Worm (Caenorhabditis elegans) whole organism, mixed stage, embryonic: ENCODE data around the gene str-32.

Source experiments
- bed-3 ChIP-seq: fragments of 200-800 bp; sonication (Bioruptor generic); optimal IDR thresholded peaks from 3 replicates; lab custom pipeline; 2018; ENCODE audit warnings: mild to moderate bottlenecking, missing genetic modification characterization, moderate library complexity, missing compliant biosample characterization
- ceh-39 ChIP-seq: fragments of 150-350 bp; optimal IDR thresholded peaks from 2 replicates; lab custom pipeline; 2014; ENCODE audit warnings: missing biosample characterization, missing genetic modification characterization
- ceh-43 ChIP-seq: fragments of 200-800 bp; sonication (Bioruptor generic); optimal IDR thresholded peaks from 2 replicates; lab custom pipeline; 2018; ENCODE audit warnings: mild to moderate bottlenecking, missing genetic modification characterization, moderate library complexity, missing compliant biosample characterization
- ceh-83 ChIP-seq: fragments of 200-800 bp; sonication (Bioruptor generic); optimal IDR thresholded peaks from 2 replicates; lab custom pipeline; 2018; ENCODE audit warnings: mild to moderate bottlenecking, missing genetic modification characterization, missing compliant biosample characterization
- ces-1 ChIP-seq: fragments of 150-350 bp; optimal IDR thresholded peaks from 2 replicates; lab custom pipeline; 2014; ENCODE audit warnings: missing biosample characterization, missing genetic modification reagents, missing genetic modification characterization
- cnd-1 ChIP-seq: fragments of 200-800 bp; sonication (Bioruptor generic); optimal IDR thresholded peaks from 2 replicates; lab custom pipeline; 2018; ENCODE audit warnings: mild to moderate bottlenecking, missing genetic modification characterization, missing compliant biosample characterization
- elt-1 ChIP-seq: sonication (generic microtip); optimal IDR thresholded peaks from 2 replicates; lab custom pipeline; 2017; ENCODE audit warnings: missing genetic modification characterization, mild to moderate bottlenecking, missing compliant biosample characterization, antibody characterized with exemption, moderate library complexity, borderline replicate concordance; ENCODE audit not compliant: insufficient read depth
- elt-3 ChIP-seq: fragments of 150-350 bp; optimal IDR thresholded peaks from 2 replicates; lab custom pipeline; 2014; ENCODE audit warnings: missing biosample characterization, missing genetic modification characterization
- flh-1 ChIP-seq: fragments of 200-800 bp; sonication (Bioruptor generic); optimal IDR thresholded peaks from 2 replicates; lab custom pipeline; 2018; ENCODE audit warnings: mild to moderate bottlenecking, missing genetic modification characterization, moderate library complexity, missing compliant biosample characterization
- ham-2 ChIP-seq: fragments of 200-800 bp; sonication (Bioruptor generic); optimal IDR thresholded peaks from 2 replicates; lab custom pipeline; 2018; ENCODE audit warnings: mild to moderate bottlenecking, missing genetic modification characterization, missing compliant biosample characterization
- hlh-1 ChIP-seq: fragments of 150-350 bp; optimal IDR thresholded peaks from 2 replicates; lab custom pipeline; 2014; ENCODE audit warnings: missing biosample characterization, missing genetic modification reagents, missing genetic modification characterization
- lin-13 ChIP-seq: fragments of 150-350 bp; optimal IDR thresholded peaks from 2 replicates; lab custom pipeline; 2014; ENCODE audit warnings: missing biosample characterization, missing genetic modification characterization
- lin-32 ChIP-seq: fragments of 200-800 bp; sonication (Bioruptor generic); optimal IDR thresholded peaks from 2 replicates; lab custom pipeline; 2018; ENCODE audit warnings: mild to moderate bottlenecking, missing genetic modification characterization, missing compliant biosample characterization
- lsy-2 ChIP-seq: fragments of 150-350 bp; optimal IDR thresholded peaks from 2 replicates; lab custom pipeline; 2014; ENCODE audit warnings: missing biosample characterization, missing genetic modification characterization
- mab-5 ChIP-seq: fragments of 150-350 bp; optimal IDR thresholded peaks from 2 replicates; lab custom pipeline; 2014; ENCODE audit warnings: missing biosample characterization, missing genetic modification characterization
- mls-2 ChIP-seq: sonication (generic microtip); optimal IDR thresholded peaks from 2 replicates; lab custom pipeline; 2016; ENCODE audit warnings: mild to moderate bottlenecking, missing genetic modification characterization, moderate library complexity, missing compliant biosample characterization
- nhr-2 ChIP-seq: fragments of 150-350 bp; optimal IDR thresholded peaks from 2 replicates; lab custom pipeline; 2014; ENCODE audit warnings: missing biosample characterization, missing genetic modification characterization
- nhr-237 ChIP-seq: fragments of 150-350 bp; optimal IDR thresholded peaks from 2 replicates; lab custom pipeline; 2014; ENCODE audit warnings: missing biosample characterization, missing genetic modification characterization
- nhr-28 ChIP-seq: fragments of 150-350 bp; optimal IDR thresholded peaks from 2 replicates; lab custom pipeline; 2014; ENCODE audit warnings: missing biosample characterization, missing genetic modification characterization
- nhr-76 ChIP-seq: sonication (generic microtip); optimal IDR thresholded peaks from 2 replicates; lab custom pipeline; 2017; ENCODE audit warnings: missing biosample characterization, missing genetic modification characterization
- pha-4 ChIP-seq: fragments of 150-350 bp; optimal IDR thresholded peaks from 2 replicates; lab custom pipeline; 2018; ENCODE audit warnings: missing biosample characterization, missing genetic modification reagents, missing genetic modification characterization
- sem-2 ChIP-seq: fragments of 200-800 bp; sonication (Bioruptor generic); optimal IDR thresholded peaks from 2 replicates; lab custom pipeline; 2018; ENCODE audit warnings: mild to moderate bottlenecking, missing genetic modification characterization, missing compliant biosample characterization
- snpc-4 ChIP-seq: fragments of 150-350 bp; optimal IDR thresholded peaks from 2 replicates; lab custom pipeline; 2014; ENCODE audit warnings: missing biosample characterization, missing genetic modification characterization
- sptf-1 ChIP-seq: sonication (generic microtip); optimal IDR thresholded peaks from 2 replicates; lab custom pipeline; 2017; ENCODE audit warnings: mild to moderate bottlenecking, missing genetic modification characterization, moderate library complexity, missing compliant biosample characterization
- tbx-8 ChIP-seq: fragments of 200-800 bp; sonication (Bioruptor generic); optimal IDR thresholded peaks from 2 replicates; lab custom pipeline; 2018; ENCODE audit warnings: mild to moderate bottlenecking, missing genetic modification characterization, moderate library complexity, missing compliant biosample characterization
- unc-39 ChIP-seq: fragments of 150-350 bp; optimal IDR thresholded peaks from 2 replicates; lab custom pipeline; 2014; ENCODE audit warnings: missing biosample characterization, missing genetic modification characterization
- unc-62 ChIP-seq: fragments of 150-350 bp; optimal IDR thresholded peaks from 2 replicates; lab custom pipeline; 2014; ENCODE audit warnings: missing biosample characterization, missing genetic modification reagents, missing genetic modification characterization
- zip-8 ChIP-seq: fragments of 150-350 bp; optimal IDR thresholded peaks from 2 replicates; lab custom pipeline; 2014; ENCODE audit warnings: missing biosample characterization, missing genetic modification characterization
- ztf-11 ChIP-seq: fragments of 150-350 bp; optimal IDR thresholded peaks from 2 replicates; lab custom pipeline; 2014; ENCODE audit warnings: missing biosample characterization, missing genetic modification characterization

str-32 gene

DNA sequence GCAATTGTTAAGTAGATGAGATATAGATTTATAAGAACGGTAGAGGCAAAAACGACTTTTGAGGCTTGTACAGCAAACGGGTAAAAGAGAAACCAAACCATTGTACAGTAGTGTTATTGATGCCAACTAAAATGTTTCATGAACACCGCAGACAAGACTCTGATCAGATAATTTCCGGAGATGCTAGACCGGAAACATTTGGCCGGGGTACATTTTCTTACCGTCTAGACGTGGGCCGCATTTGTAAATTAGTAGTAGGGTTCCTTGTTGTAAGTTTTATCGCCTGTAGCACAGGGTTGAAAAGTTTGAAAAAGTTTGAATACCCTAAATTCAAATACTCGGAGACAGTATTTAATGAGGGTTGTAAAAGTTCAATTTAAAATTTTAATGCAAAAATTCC is at the start of gene str-32:
Gene str-32 (minus strand): TSS at position 101 of the 400 bp plus-strand sequence.
- TF ChIP-seq lin-32 (GFP tag; lab: Kevin White, UChicago) (no peak), ceh-39 (tag; lab: Kevin White, UChicago) (no peak), nhr-237 (no peak), nhr-28 (tag; lab: Kevin White, UChicago) (no peak), elt-3 (tag; lab: Kevin White, UChicago) (no peak)

ce11 chrV:4929842-4930241 is 48.6 kb upstream of the str-32 start, which contains the start of gene str-205:
str-205 (minus strand) TSS chrV:4929942.
- TF ChIP-seq sem-2 (GFP tag; lab: Kevin White, UChicago), result no peak
- no peak for TF ChIP-seq nhr-237
- TF ChIP-seq ceh-39 (tag; lab: Kevin White, UChicago), result no peak
- TF ChIP-seq hlh-1 (tag; lab: Kevin White, UChicago), result no peak
- TF ChIP-seq sptf-1, result no peak
- TF ChIP-seq zip-8, result no peak
- TF ChIP-seq tbx-8, result no peak
- no peak for TF ChIP-seq ceh-43
- TF ChIP-seq mls-2 (tag; lab: Kevin White, UChicago), result no peak
- TF ChIP-seq pha-4 (tag; lab: Kevin White, UChicago), result no peak
- no peak for TF ChIP-seq flh-1 (GFP tag; lab: Kevin White, UChicago)
- TF ChIP-seq ceh-83 (GFP tag; lab: Kevin White, UChicago), result no peak

DNA sequence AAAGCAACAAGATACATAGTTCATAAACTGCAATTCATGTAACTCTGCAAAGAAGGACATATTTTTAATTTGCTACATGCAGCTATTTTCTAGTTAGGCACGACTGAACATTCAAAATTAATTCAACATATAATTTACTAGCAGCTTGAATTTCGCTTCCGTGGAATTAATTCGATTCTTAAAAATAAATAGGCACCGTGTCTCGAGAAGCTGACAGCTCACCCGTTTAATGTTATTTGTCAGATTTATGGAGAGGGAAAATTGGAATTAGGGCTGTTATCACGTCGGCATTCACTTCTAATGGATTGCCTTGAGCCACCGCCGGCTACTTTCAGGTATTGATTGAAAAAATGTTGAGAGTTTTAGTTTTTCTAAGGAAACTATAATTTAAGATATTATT is 45.1 kb upstream of the str-32 start, which contains the start of gene srh-21:
Gene srh-21 (plus strand): TSS at position 301 of the 400 bp plus-strand sequence.
- no peak for TF ChIP-seq elt-1 (tag; lab: Kevin White, UChicago)
- TF ChIP-seq nhr-28 (tag; lab: Kevin White, UChicago), result no peak
- TF ChIP-seq mls-2 (tag; lab: Kevin White, UChicago), result no peak
- no peak for TF ChIP-seq unc-62 (GFP tag; lab: Kevin White, UChicago)
- no peak for TF ChIP-seq elt-3 (tag; lab: Kevin White, UChicago)
- TF ChIP-seq sptf-1, result no peak
- TF ChIP-seq ceh-83 (GFP tag; lab: Kevin White, UChicago), result no peak
- TF ChIP-seq ceh-43, result no peak
- no peak for TF ChIP-seq nhr-237
- no peak for TF ChIP-seq lin-13
- no peak for TF ChIP-seq ztf-11 (tag; lab: Kevin White, UChicago)
- TF ChIP-seq ham-2 (GFP tag; lab: Kevin White, UChicago), result no peak
- TF ChIP-seq bed-3 (GFP tag; lab: Kevin White, UChicago), result no peak
- no peak for TF ChIP-seq mab-5 (tag; lab: Kevin White, UChicago)

- TF ChIP-seq bed-3 (GFP tag; lab: Kevin White, UChicago) (no peak), cnd-1 (tag; lab: Kevin White, UChicago) (no peak)
Measured at ce11 chrV:4924618-4925017, 43.3 kb upstream of the str-32 start, which contains the start of gene srh-20. srh-20 (plus strand) TSS chrV:4924918.

- TF ChIP-seq unc-39 (no peak), bed-3 (GFP tag; lab: Kevin White, UChicago) (no peak), lin-32 (GFP tag; lab: Kevin White, UChicago) (no peak), ces-1 (GFP tag; lab: Kevin White, UChicago) (no peak), nhr-2 (tag; lab: Kevin White, UChicago) (no peak), elt-1 (tag; lab: Kevin White, UChicago) (no peak), nhr-76 (no peak), sem-2 (GFP tag; lab: Kevin White, UChicago) (no peak), ceh-83 (GFP tag; lab: Kevin White, UChicago) (no peak), unc-62 (GFP tag; lab: Kevin White, UChicago) (no peak), lsy-2 (no peak), snpc-4 (tag; lab: Kevin White, UChicago) (no peak), ztf-11 (tag; lab: Kevin White, UChicago) (no peak), cnd-1 (tag; lab: Kevin White, UChicago) (no peak), lin-13 (no peak), flh-1 (GFP tag; lab: Kevin White, UChicago) (no peak), ceh-39 (tag; lab: Kevin White, UChicago) (no peak), zip-8 (no peak)
Measured at ce11 chrV:4922024-4922423, 40.7 kb upstream of the str-32 start, which contains the start of gene srh-22. srh-22 (plus strand) TSS chrV:4922324.
